Worm (Caenorhabditis elegans) whole organism, mixed stage, embryonic: ENCODE measurements around the gene T23G7.2.

Experiments
- M03D4.4 ChIP-seq: sonication (generic microtip); optimal IDR thresholded peaks from 2 replicates; lab custom pipeline; 2017; ENCODE audit warnings: mild to moderate bottlenecking, missing genetic modification characterization, missing compliant biosample characterization
- blmp-1 ChIP-seq: fragments of 150-350 bp; optimal IDR thresholded peaks from 2 replicates; lab custom pipeline; 2014; ENCODE audit warnings: missing biosample characterization, missing genetic modification characterization
- ceh-39 ChIP-seq: fragments of 150-350 bp; optimal IDR thresholded peaks from 2 replicates; lab custom pipeline; 2014; ENCODE audit warnings: missing biosample characterization, missing genetic modification characterization
- ceh-43 ChIP-seq: fragments of 200-800 bp; sonication (Bioruptor generic); optimal IDR thresholded peaks from 2 replicates; lab custom pipeline; 2018; ENCODE audit warnings: mild to moderate bottlenecking, missing genetic modification characterization, moderate library complexity, missing compliant biosample characterization
- ceh-83 ChIP-seq: fragments of 200-800 bp; sonication (Bioruptor generic); optimal IDR thresholded peaks from 2 replicates; lab custom pipeline; 2018; ENCODE audit warnings: mild to moderate bottlenecking, missing genetic modification characterization, missing compliant biosample characterization
- ces-1 ChIP-seq: fragments of 150-350 bp; optimal IDR thresholded peaks from 2 replicates; lab custom pipeline; 2014; ENCODE audit warnings: missing biosample characterization, missing genetic modification reagents, missing genetic modification characterization
- cnd-1 ChIP-seq: fragments of 200-800 bp; sonication (Bioruptor generic); optimal IDR thresholded peaks from 2 replicates; lab custom pipeline; 2018; ENCODE audit warnings: mild to moderate bottlenecking, missing genetic modification characterization, missing compliant biosample characterization
- drap-1 ChIP-seq: fragments of 200-800 bp; sonication (Bioruptor generic); optimal IDR thresholded peaks from 3 replicates; lab custom pipeline; 2018; ENCODE audit warnings: mild to moderate bottlenecking, missing genetic modification characterization, missing compliant biosample characterization
- elt-1 ChIP-seq: sonication (generic microtip); optimal IDR thresholded peaks from 2 replicates; lab custom pipeline; 2017; ENCODE audit warnings: missing genetic modification characterization, mild to moderate bottlenecking, missing compliant biosample characterization, antibody characterized with exemption, moderate library complexity, borderline replicate concordance; ENCODE audit not compliant: insufficient read depth
- elt-3 ChIP-seq: fragments of 150-350 bp; optimal IDR thresholded peaks from 2 replicates; lab custom pipeline; 2014; ENCODE audit warnings: missing biosample characterization, missing genetic modification characterization
- flh-1 ChIP-seq: fragments of 200-800 bp; sonication (Bioruptor generic); optimal IDR thresholded peaks from 2 replicates; lab custom pipeline; 2018; ENCODE audit warnings: mild to moderate bottlenecking, missing genetic modification characterization, moderate library complexity, missing compliant biosample characterization
- ham-2 ChIP-seq: fragments of 200-800 bp; sonication (Bioruptor generic); optimal IDR thresholded peaks from 2 replicates; lab custom pipeline; 2018; ENCODE audit warnings: mild to moderate bottlenecking, missing genetic modification characterization, missing compliant biosample characterization
- lin-13 ChIP-seq: fragments of 150-350 bp; optimal IDR thresholded peaks from 2 replicates; lab custom pipeline; 2014; ENCODE audit warnings: missing biosample characterization, missing genetic modification characterization
- lin-32 ChIP-seq: fragments of 200-800 bp; sonication (Bioruptor generic); optimal IDR thresholded peaks from 2 replicates; lab custom pipeline; 2018; ENCODE audit warnings: mild to moderate bottlenecking, missing genetic modification characterization, missing compliant biosample characterization
- lsy-2 ChIP-seq: fragments of 150-350 bp; optimal IDR thresholded peaks from 2 replicates; lab custom pipeline; 2014; ENCODE audit warnings: missing biosample characterization, missing genetic modification characterization
- mab-5 ChIP-seq: fragments of 150-350 bp; optimal IDR thresholded peaks from 2 replicates; lab custom pipeline; 2014; ENCODE audit warnings: missing biosample characterization, missing genetic modification characterization
- mep-1 ChIP-seq: fragments of 150-350 bp; optimal IDR thresholded peaks from 2 replicates; lab custom pipeline; 2017; ENCODE audit warnings: missing biosample characterization, missing genetic modification reagents, missing genetic modification characterization, inconsistent platforms
- mls-2 ChIP-seq: sonication (generic microtip); optimal IDR thresholded peaks from 2 replicates; lab custom pipeline; 2016; ENCODE audit warnings: mild to moderate bottlenecking, missing genetic modification characterization, moderate library complexity, missing compliant biosample characterization
- nhr-12 ChIP-seq: fragments of 150-350 bp; optimal IDR thresholded peaks from 2 replicates; lab custom pipeline; 2014; ENCODE audit warnings: missing biosample characterization, missing genetic modification characterization
- nhr-237 ChIP-seq: fragments of 150-350 bp; optimal IDR thresholded peaks from 2 replicates; lab custom pipeline; 2014; ENCODE audit warnings: missing biosample characterization, missing genetic modification characterization
- nhr-28 ChIP-seq: fragments of 150-350 bp; optimal IDR thresholded peaks from 2 replicates; lab custom pipeline; 2014; ENCODE audit warnings: missing biosample characterization, missing genetic modification characterization
- nhr-76 ChIP-seq: sonication (generic microtip); optimal IDR thresholded peaks from 2 replicates; lab custom pipeline; 2017; ENCODE audit warnings: missing biosample characterization, missing genetic modification characterization
- pha-4 ChIP-seq: fragments of 150-350 bp; optimal IDR thresholded peaks from 2 replicates; lab custom pipeline; 2018; ENCODE audit warnings: missing biosample characterization, missing genetic modification reagents, missing genetic modification characterization
- sem-2 ChIP-seq: fragments of 200-800 bp; sonication (Bioruptor generic); optimal IDR thresholded peaks from 2 replicates; lab custom pipeline; 2018; ENCODE audit warnings: mild to moderate bottlenecking, missing genetic modification characterization, missing compliant biosample characterization
- snpc-4 ChIP-seq: fragments of 150-350 bp; optimal IDR thresholded peaks from 2 replicates; lab custom pipeline; 2014; ENCODE audit warnings: missing biosample characterization, missing genetic modification characterization
- unc-120 ChIP-seq: sonication (generic microtip); optimal IDR thresholded peaks from 2 replicates; lab custom pipeline; 2017; ENCODE audit warnings: missing genetic modification characterization, missing compliant biosample characterization; ENCODE audit not compliant: poor library complexity, severe bottlenecking
- unc-39 ChIP-seq: fragments of 150-350 bp; optimal IDR thresholded peaks from 2 replicates; lab custom pipeline; 2014; ENCODE audit warnings: missing biosample characterization, missing genetic modification characterization
- unc-62 ChIP-seq: fragments of 150-350 bp; optimal IDR thresholded peaks from 2 replicates; lab custom pipeline; 2014; ENCODE audit warnings: missing biosample characterization, missing genetic modification reagents, missing genetic modification characterization
- zip-8 ChIP-seq: fragments of 150-350 bp; optimal IDR thresholded peaks from 2 replicates; lab custom pipeline; 2014; ENCODE audit warnings: missing biosample characterization, missing genetic modification characterization
- ztf-11 ChIP-seq: fragments of 150-350 bp; optimal IDR thresholded peaks from 2 replicates; lab custom pipeline; 2014; ENCODE audit warnings: missing biosample characterization, missing genetic modification characterization

The T23G7.2 gene

ce11 chrII:9128132-9128531 lies 44.6 kb downstream of the T23G7.2 start:
- TF ChIP-seq drap-1 (GFP tag; lab: Kevin White, UChicago) (no peak), M03D4.4 (tag; lab: Kevin White, UChicago) (no peak), snpc-4 (tag; lab: Kevin White, UChicago) (no peak), nhr-237 (tag; lab: Kevin White, UChicago) (peak; percentile 58), blmp-1 (tag; lab: Kevin White, UChicago) (no peak), ces-1 (GFP tag; lab: Kevin White, UChicago) (no peak), ceh-39 (tag; lab: Kevin White, UChicago) (no peak), zip-8 (tag; lab: Kevin White, UChicago) (no peak), elt-1 (tag; lab: Kevin White, UChicago) (peak; percentile 10), nhr-12 (no peak), unc-120 (no peak), nhr-76 (tag; lab: Kevin White, UChicago) (no peak), unc-39 (no peak), elt-3 (peak; percentile 91), ceh-43 (GFP tag; lab: Kevin White, UChicago) (no peak)

- TF ChIP-seq ceh-39 (tag; lab: Kevin White, UChicago) (no peak), ceh-83 (GFP tag; lab: Kevin White, UChicago) (no peak), flh-1 (GFP tag; lab: Kevin White, UChicago) (no peak), snpc-4 (tag; lab: Kevin White, UChicago) (no peak), cnd-1 (tag; lab: Kevin White, UChicago) (no peak), elt-1 (tag; lab: Kevin White, UChicago) (no peak), pha-4 (tag; lab: Kevin White, UChicago) (no peak), sem-2 (GFP tag; lab: Kevin White, UChicago) (no peak), nhr-237 (tag; lab: Kevin White, UChicago) (no peak), unc-39 (no peak), ztf-11 (tag; lab: Kevin White, UChicago) (no peak), ceh-43 (GFP tag; lab: Kevin White, UChicago) (no peak), lsy-2 (tag; lab: Kevin White, UChicago) (no peak), mab-5 (tag; lab: Kevin White, UChicago) (no peak)
- TF ChIP-seq, all 35 proteins: peak for 0
Measured at ce11 chrII:9127379-9127778, 45.4 kb downstream of the T23G7.2 start.

ce11 chrII:9126965-9127364 lies 45.8 kb downstream of the T23G7.2 start:
- no peak for TF ChIP-seq mls-2 (tag; lab: Kevin White, UChicago)
- TF ChIP-seq cnd-1 (tag; lab: Kevin White, UChicago), result no peak
- no peak for TF ChIP-seq pha-4 (tag; lab: Kevin White, UChicago)
- no peak for TF ChIP-seq mab-5 (tag; lab: Kevin White, UChicago)
- no peak for TF ChIP-seq drap-1 (GFP tag; lab: Kevin White, UChicago)
- no peak for TF ChIP-seq ces-1 (GFP tag; lab: Kevin White, UChicago)
- no peak for TF ChIP-seq lsy-2 (tag; lab: Kevin White, UChicago)
- no peak for TF ChIP-seq nhr-237 (tag; lab: Kevin White, UChicago)
- no peak for TF ChIP-seq nhr-12
- TF ChIP-seq lin-13, result no peak
- TF ChIP-seq M03D4.4 (tag; lab: Kevin White, UChicago), result no peak
- no peak for TF ChIP-seq unc-120
- TF ChIP-seq ceh-83 (GFP tag; lab: Kevin White, UChicago), result no peak
- no peak for TF ChIP-seq lin-32 (GFP tag; lab: Kevin White, UChicago)
- no peak for TF ChIP-seq elt-3
- TF ChIP-seq ham-2 (GFP tag; lab: Kevin White, UChicago), result no peak
- TF ChIP-seq flh-1 (GFP tag; lab: Kevin White, UChicago), result no peak
- TF ChIP-seq blmp-1 (tag; lab: Kevin White, UChicago), result no peak
- no peak for TF ChIP-seq nhr-28 (tag; lab: Kevin White, UChicago)

- TF ChIP-seq zip-8 (tag; lab: Kevin White, UChicago), result peak; percentile 95
Measured at ce11 chrII:9125558-9125957, 47.2 kb downstream of the T23G7.2 start.

ce11 chrII:9125007-9125406 lies 47.7 kb downstream of the T23G7.2 start:
- TF ChIP-seq nhr-12 (no peak), nhr-28 (tag; lab: Kevin White, UChicago) (no peak), ceh-83 (GFP tag; lab: Kevin White, UChicago) (no peak)

ce11 chrII:9124353-9124752 lies 48.4 kb downstream of the T23G7.2 start:
- no peak for TF ChIP-seq nhr-76 (tag; lab: Kevin White, UChicago)
- TF ChIP-seq pha-4 (tag; lab: Kevin White, UChicago), result no peak
- TF ChIP-seq unc-62, result no peak
- no peak for TF ChIP-seq nhr-28 (tag; lab: Kevin White, UChicago)
- TF ChIP-seq lin-32 (GFP tag; lab: Kevin White, UChicago), result no peak
- no peak for TF ChIP-seq mep-1
- no peak for TF ChIP-seq cnd-1 (tag; lab: Kevin White, UChicago)
- no peak for TF ChIP-seq mls-2 (tag; lab: Kevin White, UChicago)
- TF ChIP-seq M03D4.4 (tag; lab: Kevin White, UChicago), result no peak
- no peak for TF ChIP-seq ces-1 (GFP tag; lab: Kevin White, UChicago)
- TF ChIP-seq ceh-83 (GFP tag; lab: Kevin White, UChicago), result no peak
- no peak for TF ChIP-seq ceh-43 (GFP tag; lab: Kevin White, UChicago)
- TF ChIP-seq nhr-237 (tag; lab: Kevin White, UChicago), result no peak
